Fruit fly (Drosophila melanogaster) whole organism, pupa: ENCODE data around the gene ND-23.

Experiments used
- CG12605 ChIP-seq: fragments of 200-800 bp; sonication (Bioruptor generic); IDR thresholded peaks from 2 replicates; pipeline ENCODE4 v1.3.6; 2022; ENCODE audit warnings: missing biosample characterization, missing genetic modification characterization
- CG14655 ChIP-seq: fragments of 200-800 bp; sonication (Bioruptor generic); optimal IDR thresholded peaks from 3 replicates; lab custom pipeline; 2017; ENCODE audit warnings: mild to moderate bottlenecking, missing biosample characterization, missing genetic modification reagents, missing genetic modification characterization
- CG15710 ChIP-seq: fragments of 200-800 bp; sonication (Bioruptor generic); optimal IDR thresholded peaks from 2 replicates; lab custom pipeline; 2018; ENCODE audit warnings: missing biosample characterization, mild to moderate bottlenecking, missing genetic modification characterization, moderate library complexity
- CG34367 ChIP-seq: fragments of 200-800 bp; sonication (Bioruptor generic); optimal IDR thresholded peaks from 2 replicates; lab custom pipeline; 2018; ENCODE audit warnings: missing biosample characterization, mild to moderate bottlenecking, missing genetic modification characterization
- EcR ChIP-seq: fragments of 200-800 bp; sonication (Bioruptor generic); optimal IDR thresholded peaks from 3 replicates; lab custom pipeline; 2019; ENCODE audit warnings: missing biosample characterization, missing genetic modification characterization, mild to moderate bottlenecking, moderate library complexity, missing genetic modification reagents
- Ets98B ChIP-seq: fragments of 200-800 bp; sonication (Bioruptor generic); IDR thresholded peaks from 2 replicates; pipeline ENCODE4 v1.3.6; 2022; ENCODE audit warnings: missing biosample characterization, missing genetic modification characterization
- gl ChIP-seq: fragments of 200-800 bp; sonication (Bioruptor generic); optimal IDR thresholded peaks from 2 replicates; lab custom pipeline; 2018; ENCODE audit warnings: missing biosample characterization, mild to moderate bottlenecking, missing genetic modification characterization
- rn ChIP-seq: fragments of 200-800 bp; sonication (Bioruptor generic); IDR thresholded peaks from 2 replicates; pipeline ENCODE4 v1.3.6; 2022; ENCODE audit warnings: missing biosample characterization, missing genetic modification characterization

dm6 chr3R:15794258-15794727, 42.6 kb downstream of the ND-23 start:
- TF ChIP-seq gl (tag; lab: Kevin White, UChicago) (peak; percentile 23), CG15710 (tag; lab: Kevin White, UChicago) (peak; percentile 21), rn (GFP tag; lab: Robert Waterston, UW) (no peak), Ets98B (peak; percentile 28; the same call in 1 of the 2 replicates), CG14655 (GFP tag; lab: Kevin White, UChicago) (no peak), CG34367 (tag; lab: Kevin White, UChicago) (peak; percentile 32), CG12605 (GFP tag; lab: Robert Waterston, UW) (no peak), EcR (no peak)
